Worm (Caenorhabditis elegans) whole organism, L3 larva: ENCODE measurements around the gene Y41C4A.6.

ENCODE experiments used
- ama-1 ChIP-seq: fragments of 150-350 bp; optimal IDR thresholded peaks from 2 replicates; lab custom pipeline; 2018
- egl-27 ChIP-seq: sonication (generic microtip); optimal IDR thresholded peaks from 4 replicates; lab custom pipeline; 2017; ENCODE audit warnings: missing biosample characterization, missing genetic modification reagents, missing genetic modification characterization
- elt-3 ChIP-seq, 3 experiments: fragments of 150-350 bp in 1 of 3; sonication (generic microtip) in 2 of 3; optimal IDR thresholded peaks; 2 replicates in 2 of 3; 4 replicates in 1 of 3; lab custom pipeline; 2014 to 2017; ENCODE audit warnings: missing biosample characterization in 3 of 3, missing genetic modification characterization in 3 of 3
- fkh-10 ChIP-seq: sonication (generic microtip); optimal IDR thresholded peaks from 2 replicates; lab custom pipeline; 2017; ENCODE audit warnings: missing biosample characterization, missing genetic modification reagents, missing genetic modification characterization
- nhr-28 ChIP-seq: fragments of 150-350 bp; optimal IDR thresholded peaks from 2 replicates; lab custom pipeline; 2014; ENCODE audit warnings: missing biosample characterization, missing genetic modification characterization
- zag-1 ChIP-seq: fragments of 150-350 bp; optimal IDR thresholded peaks from 2 replicates; lab custom pipeline; 2014; ENCODE audit warnings: missing biosample characterization, missing genetic modification characterization
- ztf-11 ChIP-seq: fragments of 150-350 bp; optimal IDR thresholded peaks from 2 replicates; lab custom pipeline; 2014; ENCODE audit warnings: missing biosample characterization, missing genetic modification characterization
- ztf-4 ChIP-seq: fragments of 150-350 bp; optimal IDR thresholded peaks from 2 replicates; lab custom pipeline; 2014; ENCODE audit warnings: missing biosample characterization, missing genetic modification characterization

ce11 chrIII:11737527-11737926 lies 41.2 kb downstream of the Y41C4A.6 start, which contains the start of gene sup-1:
- no peak for TF ChIP-seq elt-3 (tag; optimal IDR thresholded peaks at IDR 0.05; lab: Kevin White, UChicago)
- no peak for TF ChIP-seq nhr-28 (tag; lab: Kevin White, UChicago)
- TF ChIP-seq fkh-10 (GFP tag; lab: Kevin White, UChicago) = no peak
- TF ChIP-seq ztf-11 (tag; lab: Kevin White, UChicago) = no peak
- no peak for TF ChIP-seq ama-1 (lab: Kevin White, UChicago)
- TF ChIP-seq zag-1 = no peak
- no peak for TF ChIP-seq ztf-4 (tag; lab: Kevin White, UChicago)
- no peak for TF ChIP-seq egl-27 (tag; lab: Kevin White, UChicago)
